Worm (Caenorhabditis elegans) whole organism, young adult: ENCODE measurements around the gene Y45F10D.6.

Source experiments
- B0035.1 ChIP-seq: sonication (generic microtip); optimal IDR thresholded peaks from 2 replicates; lab custom pipeline; 2016; ENCODE audit warnings: missing genetic modification characterization, mild to moderate bottlenecking, missing compliant biosample characterization, missing genotype, missing genetic modification reagents
- D2030.7 ChIP-seq: fragments of 200-800 bp; sonication (Bioruptor generic); IDR thresholded peaks from 2 replicates; pipeline ENCODE4 v1.3.6; 2022; ENCODE audit warnings: missing genetic modification reagents, missing genetic modification characterization, missing compliant biosample characterization
- F23B12.7 ChIP-seq: sonication (generic microtip); optimal IDR thresholded peaks from 2 replicates; lab custom pipeline; 2017; ENCODE audit warnings: missing genetic modification characterization, mild to moderate bottlenecking, missing compliant biosample characterization, antibody characterized with exemption, moderate library complexity; ENCODE audit not compliant: insufficient read depth
- F33H1.4 ChIP-seq: fragments of 200-800 bp; sonication (Bioruptor generic); IDR thresholded peaks from 2 replicates; pipeline ENCODE4 v1.3.6; 2022; ENCODE audit warnings: missing genetic modification reagents, missing genetic modification characterization, missing compliant biosample characterization
- F37B4.10 ChIP-seq: fragments of 200-800 bp; sonication (Bioruptor generic); IDR thresholded peaks from 2 replicates; pipeline ENCODE4 v1.3.6; 2022; ENCODE audit warnings: missing genetic modification characterization, missing compliant biosample characterization
- K12H6.12 ChIP-seq: fragments of 200-800 bp; sonication (Bioruptor generic); optimal IDR thresholded peaks from 2 replicates; lab custom pipeline; 2018; ENCODE audit warnings: mild to moderate bottlenecking, missing genetic modification characterization, missing compliant biosample characterization
- T07F8.4 ChIP-seq: sonication (generic microtip); optimal IDR thresholded peaks from 2 replicates; lab custom pipeline; 2016; ENCODE audit warnings: mild to moderate bottlenecking, missing genetic modification characterization, moderate library complexity, missing compliant biosample characterization
- Y95B8A.8 ChIP-seq: fragments of 200-800 bp; sonication (Bioruptor generic); IDR thresholded peaks from 2 replicates; pipeline ENCODE4 v1.3.6; 2022; ENCODE audit warnings: missing genetic modification reagents, missing genetic modification characterization, missing compliant biosample characterization
- ZK185.1 ChIP-seq: sonication (generic microtip); optimal IDR thresholded peaks from 2 replicates; lab custom pipeline; 2016; ENCODE audit warnings: mild to moderate bottlenecking, missing genetic modification characterization, missing compliant biosample characterization; ENCODE audit not compliant: poor library complexity, severe bottlenecking
- akir-1 ChIP-seq: fragments of 200-800 bp; sonication (Bioruptor generic); optimal IDR thresholded peaks from 2 replicates; lab custom pipeline; 2018; ENCODE audit warnings: mild to moderate bottlenecking, missing genetic modification characterization, moderate library complexity, missing compliant biosample characterization
- ama-1 ChIP-seq, 3 experiments: fragments of 150-350 bp in 1 of 3; sonication (generic microtip) in 2 of 3; optimal IDR thresholded peaks; 2 replicates each; lab custom pipeline; 2014 to 2018; ENCODE audit warnings: missing biosample characterization in 2 of 3, missing genetic modification characterization in 2 of 3, missing genetic modification reagents in 2 of 3
- attf-3 ChIP-seq: fragments of 200-800 bp; sonication (Bioruptor generic); conservative IDR thresholded peaks from 2 replicates; pipeline ENCODE4 v1.3.6; 2022; ENCODE audit warnings: missing genetic modification reagents, missing genetic modification characterization, missing compliant biosample characterization
- bed-2 ChIP-seq: fragments of 200-800 bp; sonication (Bioruptor generic); IDR thresholded peaks from 2 replicates; pipeline ENCODE4 v1.3.6; 2022; ENCODE audit warnings: missing genetic modification reagents, missing genetic modification characterization, missing compliant biosample characterization
- ceh-27 ChIP-seq: fragments of 200-800 bp; sonication (Bioruptor generic); optimal IDR thresholded peaks from 2 replicates; lab custom pipeline; 2018; ENCODE audit warnings: mild to moderate bottlenecking, missing genetic modification characterization, moderate library complexity, missing compliant biosample characterization
- ceh-40 ChIP-seq: fragments of 200-800 bp; sonication (Bioruptor generic); IDR thresholded peaks from 2 replicates; pipeline ENCODE4 v1.3.6; 2022; ENCODE audit warnings: missing genetic modification characterization, missing compliant biosample characterization
- die-1 ChIP-seq: sonication (generic microtip); optimal IDR thresholded peaks from 2 replicates; lab custom pipeline; 2016; ENCODE audit warnings: missing genotype, mild to moderate bottlenecking, missing genetic modification characterization, missing compliant biosample characterization
- efl-1 ChIP-seq: fragments of 150-350 bp; optimal IDR thresholded peaks from 2 replicates; lab custom pipeline; 2014; ENCODE audit warnings: missing biosample characterization, missing genetic modification reagents, missing genetic modification characterization
- egrh-3 ChIP-seq: fragments of 200-800 bp; sonication (Bioruptor generic); IDR thresholded peaks from 2 replicates; pipeline ENCODE4 v1.3.6; 2022; ENCODE audit warnings: missing genetic modification reagents, missing genetic modification characterization, missing compliant biosample characterization
- ets-4 ChIP-seq: fragments of 200-800 bp; sonication (Bioruptor generic); optimal IDR thresholded peaks from 2 replicates; lab custom pipeline; 2018; ENCODE audit warnings: mild to moderate bottlenecking, missing genetic modification characterization, missing compliant biosample characterization
- hlh-12 ChIP-seq: sonication (generic microtip); optimal IDR thresholded peaks from 2 replicates; lab custom pipeline; 2016; ENCODE audit warnings: missing genetic modification characterization, missing compliant biosample characterization
- hlh-26 ChIP-seq: fragments of 200-800 bp; sonication (Bioruptor generic); conservative IDR thresholded peaks from 2 replicates; pipeline ENCODE4 v1.3.6; 2022; ENCODE audit warnings: missing genetic modification reagents, missing genetic modification characterization, missing compliant biosample characterization
- hrde-1 ChIP-seq: sonication (generic microtip); optimal IDR thresholded peaks from 2 replicates; lab custom pipeline; 2016; ENCODE audit warnings: missing genetic modification characterization, mild to moderate bottlenecking, missing compliant biosample characterization, moderate library complexity, missing genotype, missing genetic modification reagents, borderline replicate concordance
- lin-35 ChIP-seq, 3 experiments: fragments of 150-350 bp in 2 of 3; sonication (generic microtip) in 1 of 3; optimal IDR thresholded peaks; 2 replicates each; lab custom pipeline; 2014 to 2018; ENCODE audit warnings: missing biosample characterization in 3 of 3, missing genetic modification characterization in 3 of 3, missing genetic modification reagents in 3 of 3
- lin-54 ChIP-seq: fragments of 200-800 bp; sonication (Bioruptor generic); optimal IDR thresholded peaks from 2 replicates; lab custom pipeline; 2018; ENCODE audit warnings: mild to moderate bottlenecking, missing genetic modification characterization, missing compliant biosample characterization
- lsl-1 ChIP-seq: fragments of 200-800 bp; sonication (Bioruptor generic); optimal IDR thresholded peaks from 2 replicates; lab custom pipeline; 2018; ENCODE audit warnings: mild to moderate bottlenecking, missing genetic modification characterization, moderate library complexity, missing compliant biosample characterization
- nhr-179 ChIP-seq: sonication (generic microtip); optimal IDR thresholded peaks from 2 replicates; lab custom pipeline; 2016; ENCODE audit warnings: mild to moderate bottlenecking, missing genetic modification characterization, missing compliant biosample characterization
- nhr-80 ChIP-seq: sonication (generic microtip); optimal IDR thresholded peaks from 2 replicates; lab custom pipeline; 2016; ENCODE audit warnings: missing genetic modification characterization, missing compliant biosample characterization
- pha-4 ChIP-seq: fragments of 150-350 bp; sonication (generic microtip); optimal IDR thresholded peaks from 2 replicates; lab custom pipeline; 2014; ENCODE audit warnings: missing biosample characterization, missing genetic modification reagents, missing genetic modification characterization
- sdz-38 ChIP-seq: sonication (generic microtip); optimal IDR thresholded peaks from 2 replicates; lab custom pipeline; 2016; ENCODE audit warnings: missing genotype, missing genetic modification characterization, missing compliant biosample characterization
- snpc-4 ChIP-seq, 5 experiments: fragments of 150-350 bp in 1 of 5; sonication (generic microtip) in 4 of 5; optimal IDR thresholded peaks; 2 replicates each; lab custom pipeline; 2014 to 2018; ENCODE audit warnings: missing genetic modification characterization in 5 of 5, missing biosample characterization in 3 of 5, antibody characterized with exemption in 2 of 5, mild to moderate bottlenecking in 2 of 5, missing compliant biosample characterization in 2 of 5, missing genotype in 2 of 5, moderate library complexity in 2 of 5, missing genetic modification reagents in 1 of 5
- somi-1 ChIP-seq: fragments of 200-800 bp; sonication (Bioruptor generic); optimal IDR thresholded peaks from 2 replicates; lab custom pipeline; 2018; ENCODE audit warnings: mild to moderate bottlenecking, missing genetic modification characterization, missing compliant biosample characterization
- tbp1 ChIP-seq: fragments of 200-800 bp; sonication (Bioruptor generic); optimal IDR thresholded peaks from 2 replicates; lab custom pipeline; 2018; ENCODE audit warnings: mild to moderate bottlenecking, missing genetic modification characterization, missing compliant biosample characterization
- xnd-1 ChIP-seq: sonication (generic microtip); optimal IDR thresholded peaks from 2 replicates; lab custom pipeline; 2016; ENCODE audit warnings: missing genotype, missing genetic modification reagents, missing genetic modification characterization, missing compliant biosample characterization
- ztf-22 ChIP-seq: fragments of 200-800 bp; sonication (Bioruptor generic); optimal IDR thresholded peaks from 2 replicates; lab custom pipeline; 2018; ENCODE audit warnings: mild to moderate bottlenecking, missing genetic modification characterization, moderate library complexity, missing compliant biosample characterization

Gene Y45F10D.6

DNA sequence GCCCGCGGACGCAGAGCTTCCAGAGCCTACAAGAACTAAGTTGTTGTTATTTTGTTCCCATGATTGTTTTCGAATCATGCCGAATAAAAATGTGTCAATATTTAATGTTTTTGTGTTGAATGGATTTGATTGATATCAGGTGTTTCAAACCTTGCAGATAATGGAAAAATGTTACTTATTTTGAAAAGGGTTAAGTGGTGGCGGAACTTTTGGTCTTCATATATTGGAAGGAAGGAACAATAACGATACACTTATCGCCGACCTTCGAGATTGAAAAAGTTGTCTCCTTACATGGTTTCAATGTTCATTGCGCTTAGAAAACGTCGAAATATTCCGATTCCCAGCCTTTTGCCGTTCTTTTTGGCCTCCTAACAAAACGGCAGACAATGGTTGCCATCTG lies 19.0 kb downstream of the Y45F10D.6 start, which contains the start of gene gly-10 (continued):
- TF ChIP-seq hrde-1 (tag; lab: Kevin White, UChicago) (no peak), egrh-3 (GFP tag; lab: Robert Waterston, UW) (no peak), T07F8.4 (no peak), K12H6.12 (no peak), ama-1 (optimal IDR thresholded peaks at IDR 0.05; lab: Kevin White, UChicago) (no peak), ama-1 (GFP tag; optimal IDR thresholded peaks at IDR 0.05; lab: Kevin White, UChicago) (no peak), lin-54 (GFP tag; lab: Kevin White, UChicago) (peak; percentile 27), hlh-26 (no peak), ztf-22 (GFP tag; lab: Kevin White, UChicago) (no peak), ceh-27 (GFP tag; lab: Kevin White, UChicago) (no peak), hlh-12 (tag; lab: Kevin White, UChicago) (no peak), sdz-38 (tag; lab: Kevin White, UChicago) (no peak), nhr-80 (tag; lab: Kevin White, UChicago) (no peak), nhr-179 (tag; lab: Kevin White, UChicago) (no peak), snpc-4 (GFP tag; optimal IDR thresholded peaks at IDR 0.05; lab: Kevin White, UChicago) (no peak), snpc-4 (tag; optimal IDR thresholded peaks at IDR 0.05; lab: Kevin White, UChicago) (peak in 2 of 4 experiments; percentile 47 to 71), ceh-40 (GFP tag; lab: Robert Waterston, UW) (no peak), xnd-1 (tag; lab: Kevin White, UChicago) (no peak), pha-4 (no peak), somi-1 (GFP tag; lab: Kevin White, UChicago) (no peak), D2030.7 (GFP tag; lab: Robert Waterston, UW) (no peak), Y95B8A.8 (GFP tag; lab: Robert Waterston, UW) (no peak), B0035.1 (tag; lab: Kevin White, UChicago) (no peak), attf-3 (GFP tag; lab: Robert Waterston, UW) (no peak), ets-4 (GFP tag; lab: Kevin White, UChicago) (no peak), bed-2 (GFP tag; lab: Robert Waterston, UW) (no peak)
- TF ChIP-seq, all 124 proteins: peak for 7

DNA sequence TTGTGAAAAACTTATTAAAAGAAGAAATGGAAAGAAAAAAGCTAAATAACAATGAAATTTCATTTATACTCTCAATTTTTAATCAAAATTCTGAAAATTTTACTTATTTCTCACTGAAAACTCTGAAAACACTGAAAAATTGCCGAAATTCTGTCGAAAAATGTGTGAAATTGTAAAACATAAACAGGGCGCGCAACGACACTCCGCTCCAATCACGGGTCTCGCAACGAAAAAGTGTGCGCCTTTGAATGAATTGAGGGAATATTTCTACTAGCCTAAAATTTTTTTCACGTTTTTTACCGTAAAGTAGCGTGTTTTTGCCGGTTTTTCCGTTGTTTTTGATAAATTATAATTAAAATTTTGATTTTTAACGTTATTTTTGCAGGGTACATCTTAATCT lies 20.2 kb downstream of the Y45F10D.6 start, which contains the start of gene rpl-18:
Gene rpl-18, plus strand, starts transcription at position 386 of the 400 bp plus-strand sequence.
- TF ChIP-seq ZK185.1 (tag; lab: Kevin White, UChicago) (peak; percentile 16), die-1 (no peak), attf-3 (GFP tag; lab: Robert Waterston, UW) (peak; percentile 97), pha-4 (no peak), tbp1 (GFP tag; lab: Kevin White, UChicago) (peak; percentile 44), efl-1 (GFP tag; lab: Kevin White, UChicago) (peak; percentile 29), akir-1 (GFP tag; lab: Kevin White, UChicago) (no peak), F23B12.7 (tag; lab: Kevin White, UChicago) (peak; percentile 73), F37B4.10 (GFP tag; lab: Robert Waterston, UW) (no peak), lsl-1 (peak; percentile 28), snpc-4 (GFP tag; optimal IDR thresholded peaks at IDR 0.05; lab: Kevin White, UChicago) (peak; percentile 64), snpc-4 (tag; optimal IDR thresholded peaks at IDR 0.05; lab: Kevin White, UChicago) (peak in 3 of 4 experiments; percentile 83 to 92 (median 84)), lin-54 (GFP tag; lab: Kevin White, UChicago) (peak; percentile 40), D2030.7 (GFP tag; lab: Robert Waterston, UW) (peak; percentile 34; the same call in 1 of the 2 replicates), F33H1.4 (GFP tag; lab: Robert Waterston, UW) (peak; percentile 89), lin-35 (GFP tag; optimal IDR thresholded peaks at IDR 0.05; lab: Kevin White, UChicago) (peak in 1 of 3 experiments; percentile 38)
